Worm (Caenorhabditis elegans) whole organism, late embryonic: ENCODE measurements around the gene old-1.

ENCODE experiments used
- ama-1 ChIP-seq: fragments of 150-350 bp; optimal IDR thresholded peaks from 2 replicates; lab custom pipeline; 2014
- ceh-22 ChIP-seq: sonication (generic microtip); optimal IDR thresholded peaks from 2 replicates; lab custom pipeline; 2017; ENCODE audit warnings: missing biosample characterization, missing genetic modification characterization
- dmd-4 ChIP-seq: sonication (generic microtip); optimal IDR thresholded peaks from 2 replicates; lab custom pipeline; 2016; ENCODE audit warnings: borderline replicate concordance, missing genetic modification characterization, missing compliant biosample characterization
- nfya-1 ChIP-seq: sonication (generic microtip); optimal IDR thresholded peaks from 2 replicates; lab custom pipeline; 2017; ENCODE audit warnings: missing genetic modification characterization, mild to moderate bottlenecking, missing compliant biosample characterization, antibody characterized with exemption, moderate library complexity
- pha-4 ChIP-seq: fragments of 150-350 bp; optimal IDR thresholded peaks from 2 replicates; lab custom pipeline; 2018; ENCODE audit warnings: missing biosample characterization, missing genetic modification reagents, missing genetic modification characterization
- rnt-1 ChIP-seq: sonication (generic microtip); optimal IDR thresholded peaks from 2 replicates; lab custom pipeline; 2016; ENCODE audit warnings: missing genetic modification characterization, missing compliant biosample characterization
- sdc-2 ChIP-seq: sonication (generic microtip); optimal IDR thresholded peaks from 2 replicates; lab custom pipeline; 2016; ENCODE audit warnings: missing genotype, missing genetic modification characterization, missing compliant biosample characterization
- unc-3 ChIP-seq, 2 experiments: fragments of 200-800 bp in 1 of 2; sonication (Bioruptor generic) in 1 of 2; sonication (generic microtip) in 1 of 2; conservative IDR thresholded peaks in 1 of 2; optimal IDR thresholded peaks in 1 of 2; 2 replicates each; pipeline versions ENCODE4 v1.3.6 to Lab custom; 2016 to 2022; ENCODE audit warnings: missing compliant biosample characterization in 2 of 2, missing genetic modification characterization in 2 of 2, missing genetic modification reagents in 1 of 2
- unc-42 ChIP-seq: sonication (generic microtip); optimal IDR thresholded peaks from 2 replicates; lab custom pipeline; 2016; ENCODE audit warnings: missing genotype, missing genetic modification characterization, missing compliant biosample characterization

- TF ChIP-seq unc-3 (GFP tag; conservative IDR thresholded peaks at IDR 0.05; lab: Robert Waterston, UW) = no peak
- no peak for TF ChIP-seq unc-3 (tag; optimal IDR thresholded peaks at IDR 0.05; lab: Kevin White, UChicago)
- no peak for TF ChIP-seq rnt-1
- TF ChIP-seq pha-4 (tag; lab: Kevin White, UChicago) = no peak
- TF ChIP-seq ceh-22 = no peak
- no peak for TF ChIP-seq unc-42 (tag; lab: Kevin White, UChicago)
- TF ChIP-seq nfya-1 = no peak
- TF ChIP-seq dmd-4 (tag; lab: Kevin White, UChicago) = no peak
- no peak for TF ChIP-seq sdc-2 (tag; lab: Kevin White, UChicago)
- no peak for TF ChIP-seq ama-1
Observed at ce11 chrII:9831033-9831432, 37.5 kb downstream of the old-1 start, which contains the start of gene ZK938.12.
